Worm (Caenorhabditis elegans) whole organism, L1 larva: Measurements from ENCODE around the gene T02H6.5.

Source experiments
- aly-2 ChIP-seq: fragments of 150-350 bp; optimal IDR thresholded peaks from 2 replicates; lab custom pipeline; 2014; ENCODE audit warnings: missing biosample characterization, missing genetic modification characterization
- fkh-10 ChIP-seq: sonication (generic microtip); optimal IDR thresholded peaks from 2 replicates; lab custom pipeline; 2017; ENCODE audit warnings: missing biosample characterization, missing genetic modification reagents, missing genetic modification characterization
- lsy-2 ChIP-seq, 2 experiments: fragments of 150-350 bp; optimal IDR thresholded peaks; 2 replicates each; lab custom pipeline; 2014; ENCODE audit warnings: missing biosample characterization in 2 of 2, missing genetic modification characterization in 2 of 2
- mdl-1 ChIP-seq, 2 experiments: fragments of 150-350 bp; optimal IDR thresholded peaks; 2 replicates each; lab custom pipeline; 2014 to 2017; ENCODE audit warnings: missing biosample characterization in 2 of 2, missing genetic modification characterization in 2 of 2, inconsistent platforms in 1 of 2
- nhr-76 ChIP-seq: sonication (generic microtip); optimal IDR thresholded peaks from 2 replicates; lab custom pipeline; 2017; ENCODE audit warnings: missing biosample characterization, missing genetic modification characterization
- rnt-1 ChIP-seq: sonication (generic microtip); optimal IDR thresholded peaks from 2 replicates; lab custom pipeline; 2016; ENCODE audit warnings: mild to moderate bottlenecking, missing genetic modification characterization, moderate library complexity, missing compliant biosample characterization
- vab-15 ChIP-seq: sonication (generic microtip); optimal IDR thresholded peaks from 2 replicates; lab custom pipeline; 2017; ENCODE audit warnings: missing genotype, mild to moderate bottlenecking, missing genetic modification characterization, missing compliant biosample characterization

ce11 chrII:724004-724403 is 39.1 kb downstream of the T02H6.5 start:
- TF ChIP-seq nhr-76 (no peak), mdl-1 (tag; optimal IDR thresholded peaks at IDR 0.05; lab: Kevin White, UChicago) (no peak), aly-2 (no peak), fkh-10 (GFP tag; lab: Kevin White, UChicago) (no peak), lsy-2 (tag; optimal IDR thresholded peaks at IDR 0.05; lab: Kevin White, UChicago) (no peak), vab-15 (tag; lab: Kevin White, UChicago) (no peak), rnt-1 (tag; lab: Kevin White, UChicago) (no peak)
